Worm (Caenorhabditis elegans) whole organism, L4/young adult: ENCODE measurements around the gene F09E10.5.

Source experiments
- W03F9.2 ChIP-seq: fragments of 150-350 bp; optimal IDR thresholded peaks from 2 replicates; lab custom pipeline; 2014; ENCODE audit warnings: missing biosample characterization, missing genetic modification characterization
- dao-5 ChIP-seq: sonication (generic microtip); optimal IDR thresholded peaks from 2 replicates; lab custom pipeline; 2016; ENCODE audit warnings: missing genotype, missing genetic modification characterization, moderate library complexity, missing compliant biosample characterization
- him-1 ChIP-seq: sonication (generic microtip); optimal IDR thresholded peaks from 2 replicates; lab custom pipeline; 2016; ENCODE audit warnings: missing genotype, missing genetic modification reagents, missing genetic modification characterization, missing compliant biosample characterization

DNA sequence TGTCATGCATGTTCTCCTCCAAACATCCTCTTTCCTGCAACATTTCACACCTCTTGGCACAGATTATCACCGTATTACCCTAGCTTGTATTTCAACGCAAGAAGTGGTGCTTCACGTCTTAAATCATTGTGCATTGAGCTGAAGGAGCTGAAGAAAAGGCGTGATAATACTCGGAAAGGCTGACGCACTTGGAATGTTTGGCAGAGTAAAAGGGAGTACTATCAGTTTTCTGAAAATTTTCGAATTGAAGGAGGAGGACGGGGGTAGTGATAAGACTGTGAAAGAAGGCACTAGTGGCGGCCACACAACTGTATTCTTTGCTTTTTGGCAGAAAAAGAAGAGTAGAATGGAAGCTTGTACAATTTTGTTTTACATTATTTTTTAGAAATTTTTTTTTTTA lies 49.3 kb upstream of the F09E10.5 start:
- TF ChIP-seq dao-5 = no peak
- no peak for TF ChIP-seq W03F9.2 (tag; lab: Kevin White, UChicago)
- TF ChIP-seq him-1 (tag; lab: Kevin White, UChicago) = no peak
